Fruit fly (Drosophila melanogaster) whole organism, embryonic: ENCODE measurements around the gene CG4896.

Source experiments
- Bteb2 ChIP-seq: fragments of 200-800 bp; sonication (Bioruptor generic); optimal IDR thresholded peaks from 2 replicates; lab custom pipeline; 2016; ENCODE audit warnings: missing biosample characterization, missing genetic modification characterization
- CG10543 ChIP-seq: fragments of 200-800 bp; sonication (Bioruptor generic); optimal IDR thresholded peaks from 3 replicates; lab custom pipeline; 2017; ENCODE audit warnings: missing biosample characterization, mild to moderate bottlenecking, missing genetic modification characterization, moderate library complexity
- CG10654 ChIP-seq: fragments of 200-800 bp; sonication (Bioruptor generic); optimal IDR thresholded peaks from 2 replicates; lab custom pipeline; 2016; ENCODE audit warnings: missing biosample characterization, missing genetic modification characterization
- CG12155 ChIP-seq: fragments of 200-800 bp; sonication (Bioruptor generic); optimal IDR thresholded peaks from 3 replicates; lab custom pipeline; 2016; ENCODE audit warnings: missing biosample characterization, missing genetic modification characterization
- CG1233 ChIP-seq: fragments of 200-800 bp; sonication (Bioruptor generic); optimal IDR thresholded peaks from 4 replicates; lab custom pipeline; 2018; ENCODE audit warnings: missing biosample characterization, mild to moderate bottlenecking, missing genetic modification characterization
- CG12391 ChIP-seq: fragments of 200-800 bp; sonication (Bioruptor generic); optimal IDR thresholded peaks from 3 replicates; lab custom pipeline; 2018; ENCODE audit warnings: missing biosample characterization, mild to moderate bottlenecking, missing genetic modification characterization, moderate library complexity
- CG13123 ChIP-seq: fragments of 200-800 bp; sonication (Bioruptor generic); optimal IDR thresholded peaks from 2 replicates; lab custom pipeline; 2016; ENCODE audit warnings: missing biosample characterization, missing genetic modification characterization
- CG13624 ChIP-seq: fragments of 200-800 bp; sonication (Bioruptor generic); optimal IDR thresholded peaks from 2 replicates; lab custom pipeline; 2016; ENCODE audit warnings: missing biosample characterization, missing genetic modification characterization
- CG14860 ChIP-seq: fragments of 200-800 bp; sonication (Bioruptor generic); IDR thresholded peaks from 3 replicates; pipeline ENCODE4 v1.3.6; 2022; ENCODE audit warnings: missing biosample characterization, missing genetic modification characterization; ENCODE audit not compliant: partially characterized antibody
- CG1529 ChIP-seq: fragments of 200-800 bp; sonication (Bioruptor generic); optimal IDR thresholded peaks from 3 replicates; lab custom pipeline; 2018; ENCODE audit warnings: missing biosample characterization, missing genetic modification characterization
- CG15514 ChIP-seq: fragments of 200-800 bp; sonication (Bioruptor generic); optimal IDR thresholded peaks from 3 replicates; lab custom pipeline; 2017; ENCODE audit warnings: missing biosample characterization, missing genetic modification characterization, mild to moderate bottlenecking, moderate library complexity, missing genetic modification reagents
- CG33213 ChIP-seq: fragments of 200-800 bp; sonication (Bioruptor generic); optimal IDR thresholded peaks from 3 replicates; lab custom pipeline; 2016; ENCODE audit warnings: missing biosample characterization, missing genetic modification characterization
- CG4424 ChIP-seq: fragments of 200-800 bp; sonication (Bioruptor generic); optimal IDR thresholded peaks from 3 replicates; lab custom pipeline; 2016; ENCODE audit warnings: missing biosample characterization, missing genetic modification characterization
- CG5180 ChIP-seq: fragments of 200-800 bp; sonication (Bioruptor generic); optimal IDR thresholded peaks from 3 replicates; lab custom pipeline; 2017; ENCODE audit warnings: missing biosample characterization, missing genetic modification characterization, mild to moderate bottlenecking, moderate library complexity, missing genetic modification reagents
- CG5245 ChIP-seq: fragments of 200-800 bp; sonication (Bioruptor generic); optimal IDR thresholded peaks from 3 replicates; lab custom pipeline; 2016; ENCODE audit warnings: missing biosample characterization, missing genetic modification characterization
- CG6175 ChIP-seq: fragments of 200-800 bp; sonication (Bioruptor generic); IDR thresholded peaks from 3 replicates; pipeline ENCODE4 v1.3.6; 2022; ENCODE audit warnings: missing biosample characterization, missing genetic modification characterization
- CG6654 ChIP-seq: fragments of 200-800 bp; sonication (Bioruptor generic); optimal IDR thresholded peaks from 2 replicates; lab custom pipeline; 2017; ENCODE audit warnings: missing biosample characterization, mild to moderate bottlenecking, missing genetic modification characterization
- CG6689 ChIP-seq: fragments of 200-800 bp; sonication (Bioruptor generic); IDR thresholded peaks from 2 replicates; pipeline ENCODE4 v1.3.6; 2022; ENCODE audit warnings: missing biosample characterization, missing genetic modification characterization
- CG8765 ChIP-seq: fragments of 200-800 bp; sonication (Bioruptor generic); IDR thresholded peaks from 2 replicates; pipeline ENCODE4 v1.3.6; 2022; ENCODE audit warnings: missing biosample characterization, missing genetic modification characterization
- Chrac-16 ChIP-seq: fragments of 200-800 bp; sonication (Bioruptor generic); optimal IDR thresholded peaks from 3 replicates; lab custom pipeline; 2016; ENCODE audit warnings: missing biosample characterization, missing genetic modification characterization
- D19B ChIP-seq: fragments of 200-800 bp; sonication (Bioruptor generic); optimal IDR thresholded peaks from 2 replicates; lab custom pipeline; 2017; ENCODE audit warnings: missing biosample characterization, mild to moderate bottlenecking, missing genetic modification characterization
- Dek ChIP-seq: fragments of 200-800 bp; sonication (Bioruptor generic); optimal IDR thresholded peaks from 3 replicates; lab custom pipeline; 2019; ENCODE audit warnings: missing biosample characterization, mild to moderate bottlenecking, missing genetic modification characterization, moderate library complexity
- Gug ChIP-seq: fragments of 200-800 bp; sonication (Bioruptor generic); IDR thresholded peaks from 4 replicates; pipeline ENCODE4 v1.3.6; 2022; ENCODE audit warnings: missing biosample characterization, missing genetic modification characterization
- H15 ChIP-seq: fragments of 200-800 bp; sonication (Bioruptor generic); IDR thresholded peaks from 3 replicates; pipeline ENCODE4 v1.3.6; 2022; ENCODE audit warnings: missing biosample characterization, missing genetic modification characterization
- HHEX ChIP-seq: fragments of 200-800 bp; sonication (Bioruptor generic); optimal IDR thresholded peaks from 3 replicates; lab custom pipeline; 2017; ENCODE audit warnings: missing biosample characterization, mild to moderate bottlenecking, missing genetic modification characterization, missing genetic modification reagents
- HmgD ChIP-seq: fragments of 200-800 bp; sonication (Bioruptor generic); optimal IDR thresholded peaks from 3 replicates; lab custom pipeline; 2016; ENCODE audit warnings: missing biosample characterization, missing genetic modification characterization
- Hr39 ChIP-seq: fragments of >200 bp; optimal IDR thresholded peaks from 2 replicates; lab custom pipeline; 2017
- Lhr ChIP-seq: fragments of 200-800 bp; sonication (Bioruptor generic); optimal IDR thresholded peaks from 3 replicates; lab custom pipeline; 2017; ENCODE audit warnings: mild to moderate bottlenecking, missing biosample characterization, missing genetic modification reagents, missing genetic modification characterization
- Myb ChIP-seq: fragments of 200-800 bp; sonication (Bioruptor generic); optimal IDR thresholded peaks from 2 replicates; lab custom pipeline; 2016; ENCODE audit warnings: missing biosample characterization, missing genetic modification characterization
- Neu2 ChIP-seq: fragments of 200-800 bp; sonication (Bioruptor generic); optimal IDR thresholded peaks from 3 replicates; lab custom pipeline; 2016; ENCODE audit warnings: missing biosample characterization, missing genetic modification characterization, borderline replicate concordance
- bigmax ChIP-seq: fragments of 200-800 bp; sonication (Bioruptor generic); optimal IDR thresholded peaks from 2 replicates; lab custom pipeline; 2018; ENCODE audit warnings: missing biosample characterization, mild to moderate bottlenecking, missing genetic modification characterization
- cad ChIP-seq: fragments of >200 bp; optimal IDR thresholded peaks from 2 replicates; lab custom pipeline; 2017; ENCODE audit warnings: missing biosample characterization, missing genetic modification characterization
- chn ChIP-seq: fragments of 200-800 bp; sonication (Bioruptor generic); optimal IDR thresholded peaks from 2 replicates; lab custom pipeline; 2016; ENCODE audit warnings: missing biosample characterization, missing genetic modification characterization
- gcm2 ChIP-seq: fragments of 200-800 bp; sonication (Bioruptor generic); optimal IDR thresholded peaks from 2 replicates; lab custom pipeline; 2016; ENCODE audit warnings: missing biosample characterization, missing genetic modification characterization
- gsb ChIP-seq: fragments of 200-800 bp; sonication (Bioruptor generic); IDR thresholded peaks from 2 replicates; pipeline ENCODE4 v1.3.6; 2022; ENCODE audit warnings: missing biosample characterization, missing genetic modification characterization
- jigr1 ChIP-seq: fragments of 200-800 bp; sonication (Bioruptor generic); IDR thresholded peaks from 3 replicates; pipeline ENCODE4 v1.3.6; 2022; ENCODE audit warnings: missing biosample characterization, missing genetic modification characterization
- kah ChIP-seq: fragments of 200-800 bp; sonication (Bioruptor generic); optimal IDR thresholded peaks from 2 replicates; lab custom pipeline; 2018; ENCODE audit warnings: missing biosample characterization, mild to moderate bottlenecking, missing genetic modification characterization
- ken ChIP-seq: fragments of 200-800 bp; sonication (Bioruptor generic); IDR thresholded peaks from 3 replicates; pipeline ENCODE4 v1.3.6; 2022; ENCODE audit warnings: missing biosample characterization, missing genetic modification characterization
- peb ChIP-seq: fragments of 200-800 bp; sonication (Bioruptor generic); IDR thresholded peaks from 2 replicates; pipeline ENCODE4 v1.3.6; 2022; ENCODE audit warnings: missing biosample characterization, missing genetic modification characterization
- scrt ChIP-seq: fragments of 200-800 bp; sonication (Bioruptor generic); optimal IDR thresholded peaks from 2 replicates; lab custom pipeline; 2018; ENCODE audit warnings: missing biosample characterization, mild to moderate bottlenecking, missing genetic modification characterization, moderate library complexity
- stwl ChIP-seq: fragments of 200-800 bp; sonication (Bioruptor generic); optimal IDR thresholded peaks from 3 replicates; lab custom pipeline; 2018; ENCODE audit warnings: missing biosample characterization, mild to moderate bottlenecking, missing genetic modification characterization, moderate library complexity
- tin ChIP-seq: fragments of 200-800 bp; sonication (Bioruptor generic); optimal IDR thresholded peaks from 3 replicates; lab custom pipeline; 2016; ENCODE audit warnings: missing biosample characterization, missing genetic modification characterization
- toy ChIP-seq: fragments of 200-800 bp; sonication (Bioruptor generic); IDR thresholded peaks from 2 replicates; pipeline ENCODE4 v1.3.6; 2022; ENCODE audit warnings: missing biosample characterization, missing genetic modification characterization
- trh ChIP-seq: fragments of 200-800 bp; sonication (Bioruptor generic); optimal IDR thresholded peaks from 2 replicates; lab custom pipeline; 2016; ENCODE audit warnings: missing biosample characterization, missing genetic modification characterization
- unpg ChIP-seq: fragments of 200-800 bp; sonication (Bioruptor generic); optimal IDR thresholded peaks from 3 replicates; lab custom pipeline; 2018; ENCODE audit warnings: missing biosample characterization, mild to moderate bottlenecking, missing genetic modification characterization, moderate library complexity
- vnd ChIP-seq: fragments of 200-800 bp; sonication (Bioruptor generic); IDR thresholded peaks from 3 replicates; pipeline ENCODE4 v1.3.6; 2022; ENCODE audit warnings: missing biosample characterization, missing genetic modification characterization; ENCODE audit not compliant: partially characterized antibody
- yki ChIP-seq: fragments of >200 bp; optimal IDR thresholded peaks from 3 replicates; lab custom pipeline; 2018
- zen2 ChIP-seq: fragments of 200-800 bp; sonication (Bioruptor generic); IDR thresholded peaks from 3 replicates; pipeline ENCODE4 v1.3.6; 2022; ENCODE audit warnings: missing biosample characterization, missing genetic modification characterization; ENCODE audit not compliant: partially characterized antibody
- zfh2 ChIP-seq: fragments of 200-800 bp; sonication (Bioruptor generic); optimal IDR thresholded peaks from 2 replicates; lab custom pipeline; 2016; ENCODE audit warnings: missing biosample characterization, missing genetic modification characterization

CG4896 gene

dm6 chr2L:1128932-1129887, 48.3 kb upstream of the CG4896 start, which contains the start of the genes Pino and TBC1D23 (continued):
- no peak for TF ChIP-seq peb (GFP tag; lab: Robert Waterston, UW)
- no peak for TF ChIP-seq CG5180 (GFP tag; lab: Kevin White, UChicago)
- no peak for TF ChIP-seq toy (GFP tag; lab: Robert Waterston, UW)
- peak; percentile 68 for TF ChIP-seq CG10654
- TF ChIP-seq CG14860, result peak; percentile 64; the same call in 2 of the 3 replicates
- no peak; the same call in 2 of the 3 replicates for TF ChIP-seq jigr1 (GFP tag; lab: Robert Waterston, UW)
- peak; percentile 59 for TF ChIP-seq unpg
- no peak for TF ChIP-seq gsb (GFP tag; lab: Robert Waterston, UW)
- TF ChIP-seq tin (GFP tag; lab: Kevin White, UChicago), result peak; percentile 69
- peak; percentile 53 for TF ChIP-seq CG1233
- TF ChIP-seq vnd (GFP tag; lab: Robert Waterston, UW), result peak; percentile 64
- TF ChIP-seq bigmax, result no peak
- no peak for TF ChIP-seq Neu2 (GFP tag; lab: Kevin White, UChicago)
- no peak for TF ChIP-seq kah (GFP tag; lab: Kevin White, UChicago)
- TF ChIP-seq CG15514 (GFP tag; lab: Kevin White, UChicago), result peak; percentile 79
- peak; percentile 73; the same call in 3 of the 4 replicates for TF ChIP-seq Gug (GFP tag; lab: Robert Waterston, UW)
- TF ChIP-seq CG12391 (tag; lab: Kevin White, UChicago), result peak; percentile 88
- TF ChIP-seq HmgD (GFP tag; lab: Kevin White, UChicago), result no peak
- TF ChIP-seq D19B (GFP tag; lab: Kevin White, UChicago), result peak; percentile 25
- TF ChIP-seq cad, result no peak
- TF ChIP-seq Myb (GFP tag; lab: Kevin White, UChicago), result peak; percentile 52
- no peak for TF ChIP-seq CG6654 (GFP tag; lab: Kevin White, UChicago)
- TF ChIP-seq CG6175 (GFP tag; lab: Robert Waterston, UW), result no peak
- peak; percentile 75 for TF ChIP-seq CG10543 (GFP tag; lab: Kevin White, UChicago)
- no peak for TF ChIP-seq Bteb2 (GFP tag; lab: Kevin White, UChicago)
- TF ChIP-seq CG1529, result peak; percentile 30
- peak; percentile 33 for TF ChIP-seq stwl (tag; lab: Kevin White, UChicago)
- 0 out of 3 replicates have a peak, but pooled peaks have one; percentile 42 for TF ChIP-seq zen2
- TF ChIP-seq scrt, result peak; percentile 48
- peak; percentile 73 for TF ChIP-seq Chrac-16 (GFP tag; lab: Kevin White, UChicago)
- TF ChIP-seq CG5245, result peak; percentile 49
- TF ChIP-seq H15 (GFP tag; lab: Robert Waterston, UW), result peak; percentile 65; the same call in 1 of the 3 replicates
- peak; percentile 51 for TF ChIP-seq CG13624
- TF ChIP-seq CG6689 (GFP tag; lab: Robert Waterston, UW), result peak; percentile 68
- TF ChIP-seq yki (lab: Kevin White, UChicago), result no peak
- peak; percentile 64 for TF ChIP-seq CG4424 (GFP tag; lab: Kevin White, UChicago)
- peak; percentile 28 for TF ChIP-seq trh (GFP tag; lab: Kevin White, UChicago)
- peak; percentile 72; the same call in 1 of the 3 replicates for TF ChIP-seq ken
- TF ChIP-seq CG12155 (GFP tag; lab: Kevin White, UChicago), result peak; percentile 72
- TF ChIP-seq HHEX, result peak; percentile 46
- TF ChIP-seq CG33213, result peak; percentile 14
- TF ChIP-seq CG8765 (GFP tag; lab: Robert Waterston, UW), result no peak; the same call in 1 of the 2 replicates
- TF ChIP-seq CG13123 (GFP tag; lab: Kevin White, UChicago), result peak; percentile 49
- TF ChIP-seq Dek (tag; lab: Kevin White, UChicago), result peak; percentile 69
- TF ChIP-seq zfh2 (GFP tag; lab: Kevin White, UChicago), result peak; percentile 69
- peak; percentile 50 for TF ChIP-seq chn (GFP tag; lab: Kevin White, UChicago)
- TF ChIP-seq gcm2 (GFP tag; lab: Kevin White, UChicago), result no peak
- TF ChIP-seq Lhr (GFP tag; lab: Kevin White, UChicago), result peak; percentile 4
- TF ChIP-seq Hr39 (lab: Kevin White, UChicago), result no peak
